Fruit fly (Drosophila melanogaster): ENCODE data around the gene Mkk4.
A peak's percentile ranks its signal among the peaks of the same experiment; 100 is the strongest.

Mkk4 gene

DNA sequence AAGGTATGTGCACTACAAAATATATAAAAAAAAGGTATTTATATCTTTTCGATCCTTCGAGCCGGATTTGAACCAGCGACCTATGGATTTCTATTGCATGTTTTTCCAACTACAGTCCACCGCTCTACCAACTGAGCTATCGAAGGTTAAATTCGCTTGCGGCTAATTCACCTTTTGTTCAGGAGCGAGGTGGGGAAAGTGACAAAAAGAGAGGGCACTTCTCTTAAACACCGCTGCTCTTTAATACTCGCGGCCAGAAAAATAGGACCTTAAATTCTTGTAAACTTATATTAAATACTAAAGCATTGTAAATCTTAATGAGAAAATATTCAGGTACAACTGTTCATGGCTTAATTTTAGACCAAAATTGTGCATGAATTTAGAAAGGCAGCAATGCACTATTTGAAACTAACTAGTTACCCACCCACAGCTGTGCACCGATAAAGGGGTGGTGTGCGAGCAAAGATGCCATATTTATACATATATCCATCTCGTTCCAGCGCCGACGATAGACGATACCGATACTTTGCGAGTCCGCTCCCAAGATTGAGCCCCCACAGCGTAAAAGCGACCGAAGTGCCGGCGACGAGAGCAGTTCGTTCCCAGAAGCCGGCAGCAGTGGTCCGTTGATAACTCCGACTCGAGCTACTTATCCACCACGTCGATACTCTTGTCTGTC lies 18.6 kb upstream of the Mkk4 start:
- TF ChIP-seq CTCF (optimal IDR thresholded peaks at IDR 0.05) (no peak), CG8478 (optimal IDR thresholded peaks at IDR 0.05) (no peak)

- TF ChIP-seq CTCF (optimal IDR thresholded peaks at IDR 0.05) (no peak), CG8478 (optimal IDR thresholded peaks at IDR 0.05) (no peak)
These were observed 17.6 kb upstream of the Mkk4 start for dm6 chr3R:8668024-8668856.

DNA sequence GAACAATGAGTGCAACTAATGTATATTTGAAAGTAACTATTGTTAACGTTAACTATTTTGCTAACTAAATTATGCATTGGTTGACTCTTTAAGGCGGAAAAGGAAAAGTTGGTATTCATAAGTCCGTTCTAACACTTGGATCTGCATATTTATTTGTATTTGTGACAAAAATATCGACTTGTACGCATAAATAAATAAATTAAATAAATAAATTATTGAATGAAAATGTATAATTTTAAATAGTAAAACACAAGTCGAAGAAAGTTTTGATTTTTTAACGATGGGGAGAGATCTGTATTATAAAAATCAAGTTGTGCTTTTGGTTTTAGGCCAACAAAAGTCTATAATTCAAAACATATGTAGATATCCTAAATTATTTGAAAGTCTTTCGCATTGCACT lies 17.0 kb upstream of the Mkk4 start, which contains the start of gene CG8036:
Gene CG8036, plus strand, starts transcription at position 301 of the 400 bp plus-strand sequence.
- TF ChIP-seq CG8478 (optimal IDR thresholded peaks at IDR 0.05) (no peak), CTCF (optimal IDR thresholded peaks at IDR 0.05) (no peak)

DNA sequence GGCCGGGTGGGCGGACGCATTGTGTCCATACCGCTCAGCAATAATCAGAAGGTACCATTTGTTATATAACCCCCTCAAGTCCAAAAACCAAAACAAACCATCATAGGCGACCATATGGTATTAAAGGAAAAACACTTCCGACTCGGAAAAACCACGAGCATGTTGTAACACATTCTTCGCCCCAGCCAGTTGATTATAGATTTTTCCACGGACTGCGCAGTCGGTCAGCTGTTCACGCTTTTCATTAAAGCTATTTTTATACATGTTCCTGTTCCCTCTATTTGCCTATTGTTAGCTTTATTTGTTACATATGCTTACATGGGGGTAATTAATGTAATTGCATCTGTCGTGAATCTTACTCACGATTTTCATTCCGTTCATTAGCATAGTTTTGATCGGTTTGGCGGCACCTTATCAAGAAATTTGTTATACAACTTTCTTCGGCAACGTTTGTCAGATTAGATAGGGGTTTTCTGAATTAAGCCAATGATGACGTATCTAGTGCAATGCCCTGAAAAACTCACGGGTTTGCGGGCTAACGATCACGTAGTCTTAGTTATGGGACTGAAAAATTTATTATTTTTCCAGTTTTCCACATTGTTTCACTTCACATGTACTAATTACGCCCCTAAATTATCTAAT lies 14.2 kb upstream of the Mkk4 start:
- TF ChIP-seq CG8478 (optimal IDR thresholded peaks at IDR 0.05): no peak

DNA sequence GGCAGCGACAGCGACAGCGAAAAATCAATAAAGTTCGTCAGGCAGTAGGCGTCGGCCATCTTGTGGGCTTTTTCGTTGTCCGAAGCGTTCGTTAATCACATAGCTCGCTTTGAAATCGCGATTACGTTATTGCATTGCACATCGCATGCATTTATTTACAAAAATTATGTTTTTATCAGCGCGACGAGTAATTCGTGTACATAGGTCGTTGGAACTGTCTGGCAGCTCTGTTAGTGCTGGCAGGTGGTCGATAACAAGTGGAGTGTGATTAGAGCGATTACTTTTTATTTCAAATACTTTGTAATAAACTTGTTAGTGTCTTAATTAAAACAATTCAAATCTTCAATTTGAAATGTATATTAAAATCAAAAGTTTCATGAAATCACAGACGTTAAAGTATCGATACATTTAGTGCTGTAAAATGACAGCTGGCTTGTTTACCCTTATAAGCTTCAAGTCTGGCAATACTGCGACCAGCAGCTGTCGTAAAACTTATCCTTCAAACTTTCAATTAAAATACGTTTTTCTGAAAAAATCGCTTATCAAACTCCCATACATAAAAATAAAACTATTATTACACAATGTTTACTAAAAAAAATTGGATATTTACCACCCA lies 13.2 kb upstream of the Mkk4 start, which contains the start of gene CG8032:
Gene CG8032, plus strand, starts transcription at position 448 of the 616 bp plus-strand sequence.
- TF ChIP-seq CG8478 (optimal IDR thresholded peaks at IDR 0.05) (no peak), CTCF (optimal IDR thresholded peaks at IDR 0.05) (no peak)

DNA sequence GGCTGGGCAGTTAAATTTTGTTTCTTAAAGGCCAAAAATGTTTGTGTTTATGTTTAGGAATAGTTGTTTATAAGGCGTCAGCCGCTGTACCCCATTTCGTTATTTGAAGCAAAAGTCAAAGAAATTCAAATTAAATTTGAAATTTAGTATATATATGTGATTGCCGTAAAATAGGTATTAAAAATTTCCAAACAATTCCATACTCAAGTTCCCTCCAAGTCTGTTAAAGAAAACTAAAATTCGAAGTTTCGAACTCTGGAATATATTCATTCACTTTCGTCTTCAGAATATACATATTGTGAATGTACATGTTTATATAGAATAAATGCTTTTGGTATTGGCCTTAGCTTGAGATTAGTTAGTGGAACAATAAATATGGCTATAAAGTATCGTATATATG lies 10.1 kb upstream of the Mkk4 start, which contains the start of gene bel:
Gene bel, minus strand, starts transcription at position 101 of the 400 bp plus-strand sequence.
- TF ChIP-seq CG8478 (optimal IDR thresholded peaks at IDR 0.05) (no peak), CTCF (optimal IDR thresholded peaks at IDR 0.05) (no peak)

DNA sequence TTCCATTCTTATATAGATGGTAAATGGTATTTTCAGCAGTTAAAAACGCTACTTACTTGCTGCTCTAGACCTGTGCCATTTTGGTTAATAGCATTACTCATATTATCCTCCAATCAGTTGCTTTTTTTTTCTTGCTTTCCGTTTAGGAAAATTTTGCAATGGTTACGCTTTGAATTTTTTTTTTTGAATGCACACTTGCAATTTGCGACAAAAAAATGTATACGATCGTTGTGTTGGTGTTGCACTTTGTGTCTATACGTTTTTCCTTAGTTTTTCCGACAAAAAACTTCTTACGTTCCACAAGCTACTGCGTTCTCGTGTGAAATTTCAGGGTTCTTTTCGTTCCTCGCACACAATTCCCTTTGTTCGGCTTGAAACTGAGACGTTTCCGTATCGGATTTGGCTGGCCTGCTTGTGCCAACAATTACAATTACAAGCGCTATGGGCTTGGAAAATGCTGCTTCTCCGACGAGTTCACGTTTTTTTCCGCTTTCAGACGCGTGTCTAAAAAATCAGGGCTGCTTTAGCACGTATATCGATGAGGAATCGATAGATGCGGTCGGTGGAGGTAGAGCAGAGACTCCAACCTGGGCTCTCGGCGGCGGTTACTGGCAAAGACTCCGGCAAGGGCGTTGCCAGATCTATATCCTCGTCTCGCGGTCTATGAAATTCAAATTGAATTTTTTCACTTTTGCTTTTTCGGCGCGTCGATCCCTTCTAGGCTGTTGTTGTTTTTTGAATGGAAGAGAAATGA lies 9.5 kb upstream of the Mkk4 start:
- peak; percentile 71 to 72 for TF ChIP-seq CTCF (optimal IDR thresholded peaks at IDR 0.05)
- no peak for TF ChIP-seq CG8478 (optimal IDR thresholded peaks at IDR 0.05)

DNA sequence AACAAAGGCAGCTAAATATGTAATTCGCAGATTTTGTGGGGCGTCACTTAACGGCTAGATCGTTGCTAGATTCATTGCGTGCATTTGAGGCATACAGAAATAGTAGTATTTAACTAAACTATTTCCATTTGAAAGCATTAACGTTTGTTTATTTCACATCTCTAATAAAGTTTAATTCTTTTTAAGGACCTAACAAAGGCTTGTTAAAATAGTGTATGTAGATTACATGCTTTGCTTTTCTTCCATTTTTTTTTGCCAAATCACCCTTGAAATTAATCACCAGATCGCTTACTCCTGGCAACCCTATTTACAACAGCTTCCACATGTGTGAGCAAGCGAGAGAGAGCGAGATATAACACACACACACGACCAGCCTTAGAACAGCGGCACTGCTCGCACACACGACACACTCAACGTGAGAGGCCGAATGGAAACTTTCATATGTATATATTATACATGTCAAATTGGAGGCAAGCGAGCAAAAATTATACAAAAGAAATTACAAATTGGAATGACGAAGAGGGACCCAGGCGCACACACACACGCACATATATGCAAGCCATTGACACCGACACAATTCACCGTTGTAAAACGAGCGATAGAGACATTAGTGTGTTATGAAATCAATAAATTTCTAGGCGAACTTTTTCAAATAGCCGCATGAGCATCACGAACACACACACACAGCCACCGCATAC lies 8.8 kb upstream of the Mkk4 start:
- TF ChIP-seq CTCF (optimal IDR thresholded peaks at IDR 0.05): no peak
- TF ChIP-seq CG8478 (optimal IDR thresholded peaks at IDR 0.05): no peak

DNA sequence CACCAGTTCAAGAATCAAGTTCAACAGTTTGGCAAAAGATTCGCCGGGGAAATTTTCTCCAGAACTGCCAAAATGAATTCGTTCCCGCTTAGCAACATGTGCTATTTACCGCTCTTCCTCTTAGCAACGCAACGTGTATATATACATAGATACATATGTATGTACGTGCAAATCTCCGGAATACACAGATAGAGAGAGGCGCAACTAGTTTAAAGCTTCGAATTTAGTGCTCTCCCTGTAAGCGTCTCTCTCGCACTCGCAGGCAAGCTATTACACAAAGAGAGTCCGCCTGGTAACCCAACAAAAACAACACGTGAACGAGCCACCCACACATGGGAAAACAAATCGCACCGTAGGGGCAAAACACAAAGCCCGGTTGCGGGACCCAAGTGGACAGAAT lies 8.1 kb upstream of the Mkk4 start:
- TF ChIP-seq CTCF (optimal IDR thresholded peaks at IDR 0.05) (no peak), CG8478 (optimal IDR thresholded peaks at IDR 0.05) (no peak)

DNA sequence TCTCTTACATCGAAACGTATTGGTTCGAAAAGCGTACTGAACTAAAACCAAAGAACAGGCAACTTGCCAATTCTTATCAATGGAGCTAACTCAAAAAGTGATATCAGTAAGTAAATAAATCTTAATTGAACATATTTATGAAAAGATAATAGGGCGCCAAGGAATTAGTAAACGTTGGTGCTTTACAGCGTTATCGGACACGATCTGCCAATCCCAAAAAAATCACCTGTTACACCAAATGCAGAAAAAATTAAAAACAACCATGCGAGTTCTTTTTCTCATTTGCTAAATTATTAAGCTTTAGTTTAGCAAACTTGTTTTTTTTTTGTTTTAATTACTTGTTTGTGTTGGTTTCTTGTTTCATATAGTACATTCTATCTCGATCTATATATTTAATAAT lies 4.1 kb upstream of the Mkk4 start, which contains the start of gene CG42489:
Gene CG42489, minus strand, starts transcription at position 101 of the 400 bp plus-strand sequence.
- TF ChIP-seq CG8478 (optimal IDR thresholded peaks at IDR 0.05) (no peak), CTCF (optimal IDR thresholded peaks at IDR 0.05) (no peak)

DNA sequence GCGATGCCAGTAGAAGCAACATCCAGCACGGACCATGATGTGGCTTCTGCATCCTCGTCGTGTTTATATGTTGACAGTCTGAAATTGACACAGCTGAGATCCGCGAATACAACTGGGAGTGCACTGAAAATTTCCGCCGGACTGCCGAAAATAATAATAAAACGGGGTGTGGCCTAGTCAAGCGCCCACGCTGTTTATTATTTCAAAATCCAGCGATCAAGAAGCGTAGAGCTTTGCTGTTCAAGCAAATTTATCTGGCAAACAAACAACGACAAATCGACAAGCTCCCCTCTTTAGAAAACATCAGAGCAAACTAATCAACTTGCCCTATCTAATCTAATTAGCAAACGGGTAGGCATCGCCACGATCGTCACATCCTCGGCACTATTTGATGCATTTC lies 3.5 kb upstream of the Mkk4 start:
- TF ChIP-seq CG8478 (optimal IDR thresholded peaks at IDR 0.05) (no peak), CTCF (optimal IDR thresholded peaks at IDR 0.05) (no peak)

DNA sequence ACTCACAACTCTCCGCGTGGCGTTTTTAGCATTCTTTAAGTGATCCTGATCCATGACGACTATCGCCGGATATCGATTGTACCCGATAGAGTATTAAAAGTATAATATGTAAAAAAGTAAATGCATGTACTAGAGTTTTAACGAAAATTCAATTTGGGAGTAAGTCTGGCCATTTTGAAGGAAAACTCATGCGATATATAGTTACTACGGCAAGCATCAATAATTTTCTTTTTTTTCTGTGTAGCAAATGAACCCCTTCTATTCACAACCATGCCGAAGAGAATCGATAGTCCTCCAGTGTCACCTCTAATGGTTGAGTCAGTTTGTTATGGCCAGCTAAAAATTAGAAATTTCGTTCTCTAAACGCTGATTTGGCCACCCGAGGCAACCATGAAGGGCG lies 2.1 kb upstream of the Mkk4 start, which contains the start of the genes Sys1 and Dhod:
Gene Sys1, plus strand, starts transcription at position 91 of the 400 bp plus-strand sequence.
Gene Dhod, minus strand, starts transcription at position 186 of the 400 bp plus-strand sequence.
- TF ChIP-seq CG8478 (optimal IDR thresholded peaks at IDR 0.05) (no peak), CTCF (optimal IDR thresholded peaks at IDR 0.05) (no peak)

DNA sequence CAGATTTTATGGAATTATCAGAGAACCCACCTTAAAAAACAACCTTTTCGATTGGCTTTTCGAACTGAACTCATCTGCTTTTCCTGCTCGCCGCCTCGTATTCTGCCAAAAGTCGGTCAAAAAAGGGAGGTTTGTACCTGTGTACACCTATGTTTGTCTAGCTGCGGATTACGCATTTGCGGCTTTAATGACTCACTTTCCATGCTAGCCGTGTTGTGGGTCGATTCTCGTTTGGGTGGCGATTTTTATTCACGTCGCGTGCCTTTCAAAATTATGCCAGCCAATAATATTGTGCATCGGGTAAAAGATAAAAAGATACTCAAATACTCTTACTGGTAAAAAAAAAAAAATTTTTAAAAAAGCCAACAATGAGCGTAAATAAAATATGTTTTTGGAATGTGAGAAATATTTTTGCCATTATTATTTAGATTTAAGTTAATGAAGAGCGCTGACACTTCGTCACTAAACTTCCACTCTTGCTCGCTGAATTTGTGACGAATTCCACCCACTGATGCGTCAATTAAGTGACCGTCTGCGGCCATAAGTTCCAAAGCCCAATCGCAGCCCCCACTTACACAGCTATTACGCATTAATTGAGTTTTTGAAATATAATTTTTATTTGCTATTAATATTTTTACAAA lies 4.9 kb downstream of the Mkk4 start, which contains the start of gene Cyp313b1:
Gene Cyp313b1, minus strand, starts transcription at position 71 of the 641 bp plus-strand sequence.
- TF ChIP-seq CG8478 (optimal IDR thresholded peaks at IDR 0.05): no peak
- TF ChIP-seq CTCF (optimal IDR thresholded peaks at IDR 0.05): no peak

All from S2 (cell line).